Worm (Caenorhabditis elegans): ENCODE results near the gene col-145.
A peak's percentile ranks its signal among the peaks of the same experiment; 100 is the strongest.

The col-145 gene

ce11 chrV:9202710-9203109, 39.9 kb upstream of the col-145 start, which contains the start of gene asp-2 (continued):
- TF ChIP-seq mep-1 (tag; optimal IDR thresholded peaks at IDR 0.05) (no peak), hlh-11 (tag; optimal IDR thresholded peaks at IDR 0.05) (peak; percentile 57), F37D6.2 (tag; optimal IDR thresholded peaks at IDR 0.05) (no peak), tra-1 (GFP tag; IDR thresholded peaks at IDR 0.05) (peak; percentile 28; the same call in 1 of the 2 replicates), pqm-1 (tag; optimal IDR thresholded peaks at IDR 0.05) (peak; percentile 95), lim-7 (GFP tag; IDR thresholded peaks at IDR 0.05) (no peak), skn-1 (tag; optimal IDR thresholded peaks at IDR 0.05) (no peak), dmd-6 (GFP tag; IDR thresholded peaks at IDR 0.05) (peak; percentile 69), ama-1 (optimal IDR thresholded peaks at IDR 0.05) (no peak), egl-27 (tag; optimal IDR thresholded peaks at IDR 0.05) (no peak)

DNA sequence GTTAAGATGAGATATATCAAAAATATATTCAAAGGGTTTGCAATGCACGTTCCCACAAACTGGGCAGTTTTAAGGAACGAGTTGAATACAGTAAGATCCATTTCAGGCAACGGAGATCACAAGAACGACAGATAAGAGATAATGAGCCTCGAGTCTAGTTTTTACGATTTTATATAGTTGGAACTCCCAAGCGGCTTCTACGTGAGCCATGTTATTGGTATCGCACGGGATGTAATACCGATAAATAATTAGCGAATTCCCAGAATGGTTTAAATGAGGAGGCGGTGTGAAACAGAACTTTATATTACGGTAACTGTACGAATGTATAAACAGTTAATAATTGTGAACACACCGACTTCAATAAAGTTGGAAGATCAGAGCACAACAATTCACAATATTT, 36.1 kb upstream of the col-145 start, which contains the start of gene str-177:
TSS of gene str-177 (minus strand) at position 101 of the 400 bp plus-strand sequence.
- no peak for TF ChIP-seq F10B5.3 (tag; optimal IDR thresholded peaks at IDR 0.05)

- TF ChIP-seq skn-1 (tag; optimal IDR thresholded peaks at IDR 0.05) (no peak), zip-11 (GFP tag; IDR thresholded peaks at IDR 0.05) (no peak), nhr-28 (tag; optimal IDR thresholded peaks at IDR 0.05) (peak; percentile 50), daf-16 (GFP tag; optimal IDR thresholded peaks at IDR 0.05) (no peak), daf-16 (tag; optimal IDR thresholded peaks at IDR 0.05) (peak; percentile 95), tag-97 (GFP tag; IDR thresholded peaks at IDR 0.05) (no peak), pqm-1 (tag; optimal IDR thresholded peaks at IDR 0.05) (peak; percentile 22)
These were observed 34.3 kb upstream of the col-145 start, which contains the start of gene C24B5.4 for ce11 chrV:9197121-9197520. TSS of gene C24B5.4 (minus strand) at chrV:9197326.

DNA sequence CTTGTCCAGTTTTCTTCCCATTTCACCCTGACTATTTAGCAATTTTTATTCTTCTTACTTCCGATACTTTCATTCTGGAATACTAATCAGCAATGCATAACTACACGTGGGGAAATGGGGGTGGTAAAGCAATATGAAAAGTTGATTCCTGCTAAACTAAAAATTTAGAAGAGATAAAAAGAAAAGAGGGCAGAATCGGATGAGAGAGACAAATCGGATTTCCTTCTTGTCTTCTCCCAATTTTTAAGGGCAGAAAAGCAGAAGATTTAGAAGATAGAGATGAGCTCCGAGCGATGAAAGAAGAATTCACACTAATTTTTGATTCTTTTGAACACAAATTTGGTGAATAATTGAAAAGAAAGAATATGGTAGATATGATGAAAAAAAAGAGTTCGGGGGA, 31.2 kb upstream of the col-145 start:
- TF ChIP-seq saeg-2 (GFP tag; IDR thresholded peaks at IDR 0.05) (no peak), daf-19 (GFP tag; conservative IDR thresholded peaks at IDR 0.05) (no peak), ces-1 (GFP tag; optimal IDR thresholded peaks at IDR 0.05) (peak; percentile 56), php-3 (GFP tag; IDR thresholded peaks at IDR 0.05) (no peak), ctbp-1 (GFP tag; IDR thresholded peaks at IDR 0.05) (peak; percentile 54; the same call in 1 of the 2 replicates), T26A8.4 (GFP tag; IDR thresholded peaks at IDR 0.05) (no peak)

DNA sequence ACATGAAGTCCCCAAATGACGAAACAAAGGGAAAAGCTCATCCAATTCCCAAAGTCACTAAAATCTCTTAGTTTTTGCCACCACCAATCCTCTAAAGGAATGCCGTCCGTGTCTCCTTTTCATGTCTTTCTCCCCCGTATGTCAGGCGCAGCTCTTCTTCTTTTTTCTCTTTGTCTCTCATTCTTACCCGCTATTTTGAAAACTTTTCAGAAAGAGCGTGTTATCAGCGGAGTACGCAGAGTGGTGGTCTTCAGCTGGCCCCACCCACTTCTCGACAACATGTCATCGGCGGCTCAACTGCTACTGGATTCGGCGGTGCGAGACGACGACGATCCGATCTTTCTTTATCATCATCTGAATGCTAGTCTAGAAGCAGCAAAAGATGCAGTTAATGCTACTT, 28.6 kb upstream of the col-145 start, which contains the start of gene sphr-1:
TSS of gene sphr-1 (plus strand) at position 205 of the 400 bp plus-strand sequence.
- TF ChIP-seq jun-1 (tag; optimal IDR thresholded peaks at IDR 0.05) (no peak), aha-1 (tag) (peak; percentile 5), unc-62 (GFP tag; optimal IDR thresholded peaks at IDR 0.05 in 1 of 2) (peak in 1 of 2 experiments; percentile 95), unc-62 (tag; optimal IDR thresholded peaks at IDR 0.05) (no peak), fkh-10 (GFP tag; optimal IDR thresholded peaks at IDR 0.05) (peak; percentile 6), ctbp-1 (GFP tag; IDR thresholded peaks at IDR 0.05) (0 out of 2 replicates have a peak, but pooled peaks have one; percentile 36)

- TF ChIP-seq aha-1 (tag) (peak; percentile 20), F49E8.2 (tag; optimal IDR thresholded peaks at IDR 0.05; ENCODE audit: borderline replicate concordance) (no peak)
These were observed 23.2 kb upstream of the col-145 start for ce11 chrV:9186028-9186427.

- TF ChIP-seq jun-1 (tag; optimal IDR thresholded peaks at IDR 0.05) (no peak), dmd-6 (GFP tag; IDR thresholded peaks at IDR 0.05) (no peak), mxl-3 (GFP tag; optimal IDR thresholded peaks at IDR 0.05) (no peak), hlh-11 (tag; optimal IDR thresholded peaks at IDR 0.05) (no peak), aha-1 (tag) (peak; percentile 8), ZK546.5 (tag; optimal IDR thresholded peaks at IDR 0.05) (no peak), php-3 (GFP tag; IDR thresholded peaks at IDR 0.05) (no peak), dpl-1 (GFP tag; optimal IDR thresholded peaks at IDR 0.05) (no peak)
These were observed 21.1 kb upstream of the col-145 start for ce11 chrV:9183718-9184441.
